Worm (Caenorhabditis elegans) whole organism, L3 larva: ENCODE measurements around the gene bas-1.

Source experiments
- ZK546.5 ChIP-seq: sonication (generic microtip); optimal IDR thresholded peaks from 2 replicates; lab custom pipeline; 2017; ENCODE audit warnings: missing biosample characterization, missing genetic modification characterization
- ama-1 ChIP-seq: fragments of 150-350 bp; optimal IDR thresholded peaks from 2 replicates; lab custom pipeline; 2018
- fkh-10 ChIP-seq: sonication (generic microtip); optimal IDR thresholded peaks from 2 replicates; lab custom pipeline; 2017; ENCODE audit warnings: missing biosample characterization, missing genetic modification reagents, missing genetic modification characterization
- lin-15B ChIP-seq: fragments of 150-350 bp; optimal IDR thresholded peaks from 2 replicates; lab custom pipeline; 2014; ENCODE audit warnings: missing biosample characterization, missing genetic modification characterization
- nhr-76 ChIP-seq: fragments of 150-350 bp; sonication (generic microtip); optimal IDR thresholded peaks from 5 replicates; lab custom pipeline; 2014; ENCODE audit warnings: missing biosample characterization, missing genetic modification characterization
- sea-2 ChIP-seq: fragments of 150-350 bp; sonication (generic microtip); optimal IDR thresholded peaks from 4 replicates; lab custom pipeline; 2014; ENCODE audit warnings: missing biosample characterization, missing genetic modification reagents, missing genetic modification characterization
- unc-62 ChIP-seq: fragments of 150-350 bp; sonication (generic microtip); optimal IDR thresholded peaks from 4 replicates; lab custom pipeline; 2014; ENCODE audit warnings: missing biosample characterization, missing genetic modification reagents, missing genetic modification characterization
- ztf-4 ChIP-seq: fragments of 150-350 bp; optimal IDR thresholded peaks from 2 replicates; lab custom pipeline; 2014; ENCODE audit warnings: missing biosample characterization, missing genetic modification characterization

DNA sequence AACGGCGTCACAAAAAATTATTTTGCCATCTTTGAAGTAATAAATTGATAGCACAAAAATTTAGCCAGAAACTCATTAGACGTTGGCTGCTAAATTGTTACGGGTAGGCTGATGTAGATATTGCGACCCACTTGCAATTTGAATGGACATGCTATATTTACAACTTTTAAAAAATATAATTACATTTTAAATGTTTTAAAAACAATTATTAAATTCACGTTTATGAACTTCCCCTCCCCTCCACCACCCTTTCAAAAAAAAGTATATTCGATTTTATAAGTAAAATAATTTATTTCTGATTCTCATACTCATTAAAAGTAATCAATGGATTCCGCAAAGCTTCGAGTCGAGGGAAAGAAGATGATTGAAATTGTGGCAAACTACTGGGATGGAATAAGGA is 2.6 kb downstream of the bas-1 start, which contains the start of gene basl-1:
- TF ChIP-seq nhr-76 (no peak), unc-62 (no peak), ama-1 (no peak), fkh-10 (no peak), lin-15B (tag; lab: Kevin White, UChicago) (no peak), sea-2 (GFP tag; lab: Kevin White, UChicago) (no peak), ztf-4 (tag; lab: Kevin White, UChicago) (no peak), ZK546.5 (tag; lab: Kevin White, UChicago) (no peak)
